Fruit fly (Drosophila melanogaster) whole organism: ENCODE results near the gene CG43843.
A peak's percentile ranks its signal among the peaks of the same experiment; 100 is the strongest.

ENCODE experiments used
- CG8478 ChIP-seq: fragments of >200 bp; optimal IDR thresholded peaks from 2 replicates; lab custom pipeline; 2018; ENCODE audit warnings: inconsistent platforms
- Dll ChIP-seq: fragments of >200 bp; optimal IDR thresholded peaks from 2 replicates; lab custom pipeline; 2017
- EcR ChIP-seq, 2 experiments: fragments of >200 bp; optimal IDR thresholded peaks; 2 replicates each; lab custom pipeline; 2017; ENCODE audit warnings: missing biosample characterization in 2 of 2, missing genetic modification characterization in 2 of 2, missing genetic modification reagents in 2 of 2
- pan ChIP-seq: fragments of >200 bp; optimal IDR thresholded peaks from 2 replicates; lab custom pipeline; 2017
- psq ChIP-seq: fragments of >200 bp; optimal IDR thresholded peaks from 2 replicates; lab custom pipeline; 2017
- usp ChIP-seq: fragments of >200 bp; optimal IDR thresholded peaks from 2 replicates; lab custom pipeline; 2017; ENCODE audit warnings: missing biosample characterization, missing genetic modification characterization, mixed read lengths

Gene CG43843

DNA sequence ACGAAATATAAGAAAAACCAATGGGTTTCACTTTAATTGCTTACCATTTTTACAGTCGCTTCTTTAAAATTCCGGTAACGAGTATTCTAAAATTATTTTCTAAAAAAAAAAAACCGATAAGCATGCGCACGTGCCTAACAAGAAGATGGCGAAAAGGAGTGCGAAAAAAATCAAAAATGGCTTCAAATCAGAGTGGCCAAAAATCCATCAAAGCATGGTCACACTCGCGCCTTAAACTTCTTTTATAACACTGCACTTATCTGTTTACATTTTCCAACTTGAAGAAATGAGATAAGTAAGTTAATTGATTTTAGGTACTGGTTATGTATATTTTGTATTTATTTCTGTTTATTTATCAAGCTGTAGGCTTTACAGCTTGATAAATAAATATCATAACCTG lies at the start of gene CG43843:
Gene CG43843 (minus strand): TSS at position 101 of the 400 bp plus-strand sequence.
- TF ChIP-seq pan (lab: Kevin White, UChicago), result no peak
- TF ChIP-seq Dll (lab: Kevin White, UChicago), result no peak
- TF ChIP-seq psq (lab: Kevin White, UChicago), result no peak

DNA sequence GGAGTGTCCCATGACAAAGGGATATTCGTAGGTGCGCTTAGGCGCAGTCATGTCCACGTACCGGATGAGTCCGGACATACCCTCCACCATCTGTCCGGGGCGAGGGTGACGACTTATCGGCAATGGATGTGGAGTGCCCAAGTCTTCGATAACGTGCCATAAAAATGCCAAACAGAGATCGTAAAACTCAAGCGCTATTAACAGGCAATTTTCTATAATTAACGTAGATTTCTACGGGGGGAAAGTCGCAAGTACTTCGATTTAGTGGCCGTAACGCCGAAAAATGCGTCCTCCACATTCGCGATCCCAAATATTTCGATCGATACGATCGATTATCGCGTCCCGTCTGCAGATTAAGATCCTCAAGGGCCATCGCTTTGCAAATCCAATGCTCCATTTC lies 49.2 kb upstream of the CG43843 start:
- TF ChIP-seq EcR (GFP tag; optimal IDR thresholded peaks at IDR 0.05; lab: Kevin White, UChicago), result no peak
- TF ChIP-seq usp (GFP tag; lab: Kevin White, UChicago), result no peak
- no peak for TF ChIP-seq psq (lab: Kevin White, UChicago)
- no peak for TF ChIP-seq Dll (lab: Kevin White, UChicago)
- no peak for TF ChIP-seq pan (lab: Kevin White, UChicago)
- no peak for TF ChIP-seq CG8478

DNA sequence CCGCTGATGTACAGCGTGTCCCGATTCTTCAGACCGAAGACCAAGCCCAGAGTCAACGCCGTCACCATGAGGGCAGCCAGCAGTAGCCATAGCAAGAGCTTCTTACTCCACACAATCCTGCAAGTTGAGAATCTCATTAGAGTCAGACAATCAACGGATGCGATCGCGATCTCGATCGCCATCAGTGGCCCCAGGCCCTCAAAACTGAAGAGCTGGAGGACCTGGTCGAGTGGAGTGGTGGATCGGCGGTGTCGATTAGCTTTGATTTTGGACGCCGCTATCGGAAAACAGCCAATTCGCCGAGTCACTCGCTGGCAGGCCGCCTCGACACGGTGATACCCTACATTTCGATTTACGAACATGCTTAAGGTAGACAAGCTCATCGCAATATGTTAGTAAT lies 48.3 kb upstream of the CG43843 start:
- no peak for TF ChIP-seq CG8478
- no peak for TF ChIP-seq psq (lab: Kevin White, UChicago)
- no peak for TF ChIP-seq EcR (GFP tag; optimal IDR thresholded peaks at IDR 0.05; lab: Kevin White, UChicago)
- TF ChIP-seq pan (lab: Kevin White, UChicago), result no peak
- no peak for TF ChIP-seq usp (GFP tag; lab: Kevin White, UChicago)
- TF ChIP-seq Dll (lab: Kevin White, UChicago), result no peak

DNA sequence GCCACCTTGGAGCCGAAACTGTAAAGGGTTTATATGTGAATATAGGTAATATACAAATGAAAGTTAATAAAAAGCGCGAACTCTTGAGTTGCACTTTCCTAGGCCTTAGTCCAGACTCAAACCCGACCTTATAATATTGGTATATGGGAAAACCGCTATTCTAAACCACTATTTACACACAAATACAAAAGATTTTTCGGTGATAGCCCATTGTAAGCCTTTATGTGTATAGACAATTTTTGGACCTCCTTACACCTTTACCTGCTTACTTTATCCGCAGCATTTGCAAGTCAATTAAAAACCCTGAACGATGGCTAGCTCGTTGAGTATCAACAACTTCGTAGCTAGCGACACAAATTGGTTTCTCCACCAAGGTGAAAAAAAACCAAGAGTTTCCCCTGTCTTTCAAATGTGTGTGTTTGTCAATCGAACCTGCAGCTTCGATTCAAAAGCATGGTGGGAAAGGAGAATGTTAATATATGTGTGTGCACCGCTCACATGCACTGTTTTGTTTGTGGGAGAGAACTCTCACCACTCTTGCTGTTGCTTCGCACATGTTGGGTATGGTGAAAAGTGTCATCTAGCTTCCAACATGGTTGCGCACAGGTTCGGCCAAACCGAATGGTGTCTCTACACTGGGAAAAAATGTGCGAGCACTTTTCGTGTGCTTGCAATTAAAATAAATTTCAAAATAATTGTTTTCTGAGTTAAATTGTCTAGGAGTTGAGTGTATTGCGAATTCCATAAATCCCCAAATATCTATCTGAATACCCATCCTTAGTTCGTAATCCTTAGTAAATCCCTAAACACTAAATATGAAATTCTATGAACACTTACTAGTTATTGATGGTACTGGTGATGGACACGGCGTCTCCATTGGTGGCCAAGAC lies 46.7 kb upstream of the CG43843 start:
- TF ChIP-seq CG8478 (no peak), Dll (lab: Kevin White, UChicago) (no peak), psq (lab: Kevin White, UChicago) (no peak)

DNA sequence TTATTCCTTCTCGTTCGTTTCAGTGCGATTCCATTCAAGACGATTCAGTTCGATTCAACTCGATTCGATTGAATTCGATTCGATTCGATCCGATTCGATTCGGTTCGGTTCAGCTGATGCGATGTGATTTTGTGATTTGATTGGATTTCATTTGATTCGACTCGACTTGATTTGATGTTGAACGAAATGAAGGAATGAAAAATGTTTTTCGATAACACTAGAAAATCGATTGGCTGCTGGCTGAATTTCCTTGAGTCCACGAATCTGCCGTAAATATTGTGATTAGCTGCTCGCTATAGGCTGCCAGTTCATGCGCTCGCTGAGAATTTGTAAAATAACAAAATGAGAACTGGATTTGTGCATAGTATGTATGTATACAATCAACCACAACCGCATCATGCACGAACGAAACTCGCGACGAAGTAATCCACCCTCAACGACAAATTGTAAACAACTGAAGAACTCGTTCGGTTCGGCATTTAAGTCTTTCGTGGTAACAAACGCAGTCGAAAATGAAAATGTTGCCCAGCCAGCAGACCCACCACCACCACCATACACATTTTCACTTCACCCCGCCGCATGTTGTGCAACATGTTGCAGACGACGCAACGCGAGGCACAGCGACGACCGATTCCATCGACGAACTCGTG lies 44.9 kb upstream of the CG43843 start, which contains the start of gene Wnt5:
Gene Wnt5 (minus strand): TSS at position 458 of the 650 bp plus-strand sequence.
- TF ChIP-seq Dll (lab: Kevin White, UChicago) (no peak), EcR (GFP tag; optimal IDR thresholded peaks at IDR 0.05; lab: Kevin White, UChicago) (no peak), CG8478 (no peak), psq (lab: Kevin White, UChicago) (no peak), pan (lab: Kevin White, UChicago) (no peak), usp (GFP tag; lab: Kevin White, UChicago) (no peak)

DNA sequence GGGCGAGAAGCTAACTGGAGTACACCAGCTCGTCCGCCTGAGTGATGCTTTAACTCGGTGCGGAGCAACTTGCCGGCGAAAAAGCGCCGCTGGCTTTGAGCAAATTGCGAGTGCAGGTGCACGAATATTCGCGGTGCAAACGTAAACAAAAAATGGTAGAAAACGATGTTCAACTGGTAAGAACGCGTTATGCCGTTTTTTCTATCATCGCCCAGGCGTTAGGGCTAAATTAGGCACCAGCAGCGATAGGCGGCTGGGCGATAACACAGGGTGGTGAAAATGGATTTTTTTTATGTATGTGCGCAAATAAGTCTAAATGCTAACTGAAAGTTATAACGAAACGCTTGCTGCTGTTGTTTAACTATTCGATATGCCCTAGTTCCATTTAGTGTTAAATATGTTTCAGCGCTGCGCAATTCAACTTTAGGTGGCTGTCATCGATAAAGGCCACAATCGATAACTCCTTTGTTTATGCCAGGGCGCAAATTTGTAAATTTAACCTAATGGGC lies 39.5 kb upstream of the CG43843 start, which contains the start of the genes Pgant7 and Xrcc2:
Gene Pgant7 (minus strand): TSS at position 308 of the 509 bp plus-strand sequence.
Gene Xrcc2 (plus strand): TSS at position 449 of the 509 bp plus-strand sequence.
- peak; percentile 33 for TF ChIP-seq pan (lab: Kevin White, UChicago)
- TF ChIP-seq CG8478, result no peak

DNA sequence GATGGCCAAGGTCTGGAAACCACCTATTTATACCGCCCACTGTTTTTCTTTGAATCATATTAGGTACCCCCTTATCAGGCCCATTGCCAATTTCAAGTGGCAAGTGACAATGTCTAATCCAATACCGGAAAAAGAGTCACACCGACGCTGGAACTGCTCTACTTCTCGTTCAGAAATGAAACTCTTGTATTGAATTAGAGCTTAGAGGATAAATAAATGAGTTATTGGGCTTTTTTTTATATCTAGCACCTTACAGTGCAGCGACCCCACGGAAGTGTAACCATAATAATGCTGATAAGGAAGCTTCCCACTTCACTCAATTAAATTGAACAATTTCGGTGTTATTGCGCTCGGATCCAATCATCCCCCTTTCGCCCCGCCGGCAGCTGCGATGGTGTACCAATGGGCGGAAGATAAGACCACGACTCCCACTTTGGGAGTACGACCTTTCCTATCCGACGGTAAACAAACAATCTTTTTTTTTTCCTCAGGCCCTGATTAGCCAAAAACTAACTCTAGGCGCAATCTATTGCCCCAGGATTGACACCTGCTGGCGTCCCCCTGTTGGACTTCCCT lies 34.0 kb upstream of the CG43843 start, which contains the start of gene CG15043:
Gene CG15043 (minus strand): TSS at position 4 of the 576 bp plus-strand sequence.
- TF ChIP-seq psq (lab: Kevin White, UChicago) (no peak), pan (lab: Kevin White, UChicago) (no peak), EcR (GFP tag; optimal IDR thresholded peaks at IDR 0.05; lab: Kevin White, UChicago) (no peak), usp (GFP tag; lab: Kevin White, UChicago) (no peak), Dll (lab: Kevin White, UChicago) (no peak), CG8478 (no peak)

DNA sequence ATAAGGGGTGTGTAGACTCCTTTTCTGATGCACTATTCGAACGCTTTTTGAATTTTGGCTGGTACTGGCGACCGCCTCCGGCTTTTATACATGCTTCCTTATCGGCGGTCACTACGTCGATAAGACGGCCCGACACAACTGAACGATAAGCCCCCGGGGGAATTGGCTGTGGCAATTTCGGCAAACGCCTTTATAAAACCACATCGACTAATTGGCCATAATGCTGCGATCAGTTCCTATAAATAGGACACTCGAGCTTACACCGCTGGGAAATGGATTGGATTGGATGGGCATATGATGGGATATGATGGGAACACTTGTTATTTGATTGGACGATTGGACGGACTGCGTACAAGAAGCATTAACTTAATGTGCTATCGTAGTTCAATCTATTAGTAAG lies 31.7 kb upstream of the CG43843 start, which contains the start of gene CG15044:
Gene CG15044 (minus strand): TSS at position 66 of the 400 bp plus-strand sequence.
- TF ChIP-seq psq (lab: Kevin White, UChicago) (no peak), CG8478 (no peak), pan (lab: Kevin White, UChicago) (no peak), usp (GFP tag; lab: Kevin White, UChicago) (no peak), EcR (GFP tag; optimal IDR thresholded peaks at IDR 0.05; lab: Kevin White, UChicago) (no peak), Dll (lab: Kevin White, UChicago) (no peak)

DNA sequence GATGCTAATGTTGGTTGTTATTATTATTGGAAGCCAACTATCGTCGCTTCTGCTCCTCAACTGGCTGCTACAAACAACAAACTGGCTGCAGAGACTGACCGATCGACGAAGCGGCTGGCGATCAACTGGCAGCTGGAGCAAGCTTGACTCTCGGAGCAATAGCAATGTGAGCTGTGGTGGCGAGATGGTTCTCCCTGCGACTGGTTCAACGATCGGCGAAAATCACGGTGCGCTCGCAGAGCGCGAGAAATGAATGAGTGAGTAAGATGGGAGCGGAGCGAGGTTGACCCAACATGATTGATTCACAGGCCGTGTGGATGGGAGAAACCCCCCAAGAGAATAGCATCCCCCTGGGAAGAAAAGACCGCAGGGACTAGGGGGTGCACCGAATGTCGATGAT lies 29.3 kb upstream of the CG43843 start, which contains the start of gene CG15046:
Gene CG15046 (minus strand): TSS at position 112 of the 400 bp plus-strand sequence.
- no peak for TF ChIP-seq usp (GFP tag; lab: Kevin White, UChicago)
- peak; percentile 64 for TF ChIP-seq Dll (lab: Kevin White, UChicago)

DNA sequence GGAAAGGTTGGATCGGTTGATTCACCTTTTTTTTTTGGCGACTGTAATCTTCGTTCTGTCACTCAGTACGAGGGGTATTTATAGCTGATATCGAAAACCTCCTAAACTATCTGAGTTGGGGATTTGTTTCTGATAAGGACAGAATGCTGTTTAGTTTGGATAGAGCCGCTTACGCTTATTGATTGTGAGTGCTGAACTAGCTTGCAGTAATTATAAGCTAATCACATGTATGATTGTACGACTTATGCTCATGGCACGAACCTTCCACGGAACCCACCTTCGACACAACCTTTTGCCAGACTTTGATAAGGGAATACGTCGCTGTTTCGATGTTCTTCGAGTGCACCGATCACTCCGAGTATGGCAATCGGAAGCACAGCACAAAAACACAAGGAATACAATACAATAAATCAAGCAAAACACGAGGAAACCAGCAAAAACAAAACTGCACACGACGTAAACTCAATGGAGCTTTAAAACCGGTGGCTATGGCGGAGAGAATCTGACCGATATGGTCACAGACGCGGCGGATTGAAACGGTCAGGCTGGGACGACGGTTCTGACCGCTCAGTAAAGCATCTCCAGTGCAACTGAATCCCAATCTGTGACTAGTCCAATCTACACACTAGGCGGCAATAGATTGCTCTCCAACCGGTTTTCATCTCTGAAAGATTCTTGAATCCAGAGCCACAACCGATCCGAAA lies 26.3 kb upstream of the CG43843 start, which contains the start of gene psh:
Gene psh (minus strand): TSS at position 566 of the 704 bp plus-strand sequence.
- TF ChIP-seq psq (lab: Kevin White, UChicago) (no peak), pan (lab: Kevin White, UChicago) (no peak), usp (GFP tag; lab: Kevin White, UChicago) (no peak)
